Fruit fly (Drosophila melanogaster) Kc167 (cell line): ENCODE results near the gene CG18746.

Source experiments
- Myc ChIP-seq: fragments of >200 bp; optimal IDR thresholded peaks from 2 replicates; lab custom pipeline; 2017; ENCODE audit warnings: missing external identifiers
- Sin3A ChIP-seq: fragments of >200 bp; optimal IDR thresholded peaks from 2 replicates; lab custom pipeline; 2018; ENCODE audit warnings: missing external identifiers
- h ChIP-seq: fragments of >200 bp; optimal IDR thresholded peaks from 3 replicates; lab custom pipeline; 2018; ENCODE audit warnings: missing external identifiers
- insv ChIP-seq: fragments of >200 bp; optimal IDR thresholded peaks from 3 replicates; lab custom pipeline; 2018; ENCODE audit warnings: missing external identifiers
- psq ChIP-seq: fragments of >200 bp; optimal IDR thresholded peaks from 2 replicates; lab custom pipeline; 2017; ENCODE audit warnings: missing external identifiers
- ttk ChIP-seq: sonication (Bioruptor generic); optimal IDR thresholded peaks from 2 replicates; lab custom pipeline; 2017; ENCODE audit warnings: missing external identifiers

DNA sequence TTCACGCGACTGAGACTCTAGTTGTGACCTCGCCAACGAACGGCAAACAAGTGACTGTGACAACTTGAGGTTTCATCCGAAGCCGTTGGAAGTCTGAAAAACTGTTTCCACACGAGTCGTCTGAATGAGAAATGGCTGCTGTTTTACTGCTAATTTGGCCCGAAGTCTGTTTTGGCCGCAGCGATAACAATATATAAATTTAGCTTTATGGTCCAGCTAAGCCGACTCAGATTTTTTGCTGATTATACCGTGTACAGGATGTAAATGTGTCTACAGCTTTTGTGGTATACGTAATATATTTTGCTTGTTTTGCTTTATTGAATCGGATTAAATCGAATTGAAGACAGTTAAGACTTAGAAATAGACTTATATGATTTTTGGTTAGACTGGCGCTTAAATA, 14.3 kb upstream of the CG18746 start, which contains the start of gene CG18268:
- TF ChIP-seq ttk (no peak), h (lab: Kevin White, UChicago) (no peak), Myc (lab: Kevin White, UChicago) (no peak), psq (lab: Kevin White, UChicago) (no peak), insv (lab: Kevin White, UChicago) (no peak), Sin3A (no peak)
